Fruit fly (Drosophila melanogaster) whole organism, embryonic: Measurements from ENCODE around the gene Mf.

ENCODE experiments used
- Asciz ChIP-seq: fragments of 200-800 bp; sonication (Bioruptor generic); optimal IDR thresholded peaks from 2 replicates; lab custom pipeline; 2017; ENCODE audit warnings: missing biosample characterization, mild to moderate bottlenecking, missing genetic modification characterization, missing genetic modification reagents
- B-H2 ChIP-seq: fragments of 200-800 bp; sonication (Bioruptor generic); optimal IDR thresholded peaks from 2 replicates; lab custom pipeline; 2018; ENCODE audit warnings: missing biosample characterization, mild to moderate bottlenecking, missing genetic modification characterization
- Bteb2 ChIP-seq: fragments of 200-800 bp; sonication (Bioruptor generic); optimal IDR thresholded peaks from 2 replicates; lab custom pipeline; 2016; ENCODE audit warnings: missing biosample characterization, missing genetic modification characterization
- CG10321 ChIP-seq: fragments of 200-800 bp; sonication (Bioruptor generic); IDR thresholded peaks from 2 replicates; pipeline ENCODE4 v1.3.6; 2022; ENCODE audit warnings: missing biosample characterization, missing genetic modification characterization
- CG10565 ChIP-seq: fragments of 200-800 bp; sonication (Bioruptor generic); optimal IDR thresholded peaks from 3 replicates; lab custom pipeline; 2016; ENCODE audit warnings: missing biosample characterization, mild to moderate bottlenecking, missing genetic modification characterization
- CG11085 ChIP-seq: fragments of 200-800 bp; sonication (Bioruptor generic); IDR thresholded peaks from 2 replicates; pipeline ENCODE4 v1.3.6; 2022; ENCODE audit warnings: missing biosample characterization, missing genetic modification characterization
- CG16813 ChIP-seq: fragments of 200-800 bp; sonication (Bioruptor generic); IDR thresholded peaks from 3 replicates; pipeline ENCODE4 v1.3.6; 2022; ENCODE audit warnings: missing biosample characterization, missing genetic modification characterization; ENCODE audit not compliant: partially characterized antibody
- CG17385 ChIP-seq: fragments of 200-800 bp; sonication (Bioruptor generic); optimal IDR thresholded peaks from 3 replicates; lab custom pipeline; 2018; ENCODE audit warnings: missing biosample characterization, mild to moderate bottlenecking, missing genetic modification characterization
- CG17568 ChIP-seq: fragments of 200-800 bp; sonication (Bioruptor generic); optimal IDR thresholded peaks from 2 replicates; lab custom pipeline; 2018; ENCODE audit warnings: missing biosample characterization, mild to moderate bottlenecking, missing genetic modification characterization, moderate library complexity
- CG17612 ChIP-seq: fragments of 200-800 bp; sonication (Bioruptor generic); IDR thresholded peaks from 2 replicates; pipeline ENCODE4 v1.3.6; 2022; ENCODE audit warnings: missing biosample characterization, missing genetic modification characterization
- CG17829 ChIP-seq: fragments of 200-800 bp; optimal IDR thresholded peaks from 2 replicates; lab custom pipeline; 2019; ENCODE audit warnings: missing biosample characterization, mild to moderate bottlenecking, missing genetic modification characterization, moderate library complexity
- CG2875 ChIP-seq: fragments of 200-800 bp; sonication (Bioruptor generic); optimal IDR thresholded peaks from 2 replicates; lab custom pipeline; 2017; ENCODE audit warnings: missing biosample characterization, mild to moderate bottlenecking, missing genetic modification characterization, missing genetic modification reagents
- CG32772 ChIP-seq: fragments of 200-800 bp; sonication (Bioruptor generic); IDR thresholded peaks from 2 replicates; pipeline ENCODE4 v1.3.6; 2022; ENCODE audit warnings: missing biosample characterization, missing genetic modification characterization
- CG34376 ChIP-seq: fragments of 200-800 bp; sonication (Bioruptor generic); optimal IDR thresholded peaks from 2 replicates; lab custom pipeline; 2018; ENCODE audit warnings: missing biosample characterization, mild to moderate bottlenecking, missing genetic modification characterization
- CG4328 ChIP-seq: fragments of 200-800 bp; sonication (Bioruptor generic); optimal IDR thresholded peaks from 3 replicates; lab custom pipeline; 2017; ENCODE audit warnings: missing biosample characterization, missing genetic modification reagents, missing genetic modification characterization
- CG6175 ChIP-seq: fragments of 200-800 bp; sonication (Bioruptor generic); IDR thresholded peaks from 3 replicates; pipeline ENCODE4 v1.3.6; 2022; ENCODE audit warnings: missing biosample characterization, missing genetic modification characterization
- CG8089 ChIP-seq: fragments of 200-800 bp; sonication (Bioruptor generic); optimal IDR thresholded peaks from 3 replicates; lab custom pipeline; 2016; ENCODE audit warnings: missing biosample characterization, missing genetic modification characterization
- CG8944 ChIP-seq: fragments of 200-800 bp; sonication (Bioruptor generic); optimal IDR thresholded peaks from 3 replicates; lab custom pipeline; 2016; ENCODE audit warnings: missing biosample characterization, missing genetic modification characterization
- CG9817 ChIP-seq: fragments of 200-800 bp; sonication (Bioruptor generic); optimal IDR thresholded peaks from 2 replicates; lab custom pipeline; 2018; ENCODE audit warnings: missing biosample characterization, mild to moderate bottlenecking, missing genetic modification characterization, moderate library complexity
- D ChIP-seq, 2 experiments: fragments of 200-800 bp in 1 of 2; fragments of >200 bp in 1 of 2; sonication (Bioruptor generic) in 1 of 2; optimal IDR thresholded peaks; 2 replicates in 1 of 2; 3 replicates in 1 of 2; lab custom pipeline; 2017; ENCODE audit warnings: mild to moderate bottlenecking in 1 of 2, missing biosample characterization in 1 of 2, missing genetic modification characterization in 1 of 2, missing genetic modification reagents in 1 of 2
- Doc3 ChIP-seq: fragments of 200-800 bp; sonication (Bioruptor generic); IDR thresholded peaks from 3 replicates; pipeline ENCODE4 v1.3.6; 2022; ENCODE audit warnings: missing biosample characterization, missing genetic modification characterization; ENCODE audit not compliant: partially characterized antibody
- Drgx ChIP-seq: fragments of 200-800 bp; sonication (Bioruptor generic); IDR thresholded peaks from 2 replicates; pipeline ENCODE4 v1.3.6; 2022; ENCODE audit warnings: missing biosample characterization, missing genetic modification characterization
- Hr39 ChIP-seq: fragments of >200 bp; optimal IDR thresholded peaks from 2 replicates; lab custom pipeline; 2017
- Lim3 ChIP-seq: fragments of 200-800 bp; sonication (Bioruptor generic); IDR thresholded peaks from 2 replicates; pipeline ENCODE4 v1.3.6; 2022; ENCODE audit warnings: missing biosample characterization, missing genetic modification characterization
- MBD-R2 ChIP-seq: fragments of 200-800 bp; sonication (Bioruptor generic); IDR thresholded peaks from 2 replicates; pipeline ENCODE4 v1.3.6; 2022; ENCODE audit warnings: missing biosample characterization, missing genetic modification characterization
- MESR4 ChIP-seq: fragments of 200-800 bp; sonication (Bioruptor generic); optimal IDR thresholded peaks from 2 replicates; lab custom pipeline; 2018; ENCODE audit warnings: missing biosample characterization, mild to moderate bottlenecking, missing genetic modification characterization, moderate library complexity
- NC2β ChIP-seq: fragments of 200-800 bp; sonication (Bioruptor generic); optimal IDR thresholded peaks from 2 replicates; lab custom pipeline; 2016; ENCODE audit warnings: missing biosample characterization, missing genetic modification characterization
- Nf-YA ChIP-seq: fragments of 200-800 bp; sonication (Bioruptor generic); IDR thresholded peaks from 2 replicates; pipeline ENCODE4 v1.3.6; 2022; ENCODE audit warnings: missing biosample characterization, missing genetic modification characterization
- abd-A ChIP-seq: fragments of 200-800 bp; sonication (Bioruptor generic); optimal IDR thresholded peaks from 3 replicates; lab custom pipeline; 2019; ENCODE audit warnings: missing biosample characterization, mild to moderate bottlenecking, missing genetic modification characterization, moderate library complexity
- ac ChIP-seq: fragments of 200-800 bp; sonication (Bioruptor generic); optimal IDR thresholded peaks from 3 replicates; lab custom pipeline; 2017; ENCODE audit warnings: missing biosample characterization, mild to moderate bottlenecking, missing genetic modification characterization
- ase ChIP-seq: fragments of 200-800 bp; sonication (Bioruptor generic); IDR thresholded peaks from 3 replicates; pipeline ENCODE4 v1.3.6; 2022; ENCODE audit warnings: missing biosample characterization, missing genetic modification characterization
- bowl ChIP-seq: fragments of 200-800 bp; sonication (Bioruptor generic); IDR thresholded peaks from 2 replicates; pipeline ENCODE4 v1.3.6; 2022; ENCODE audit warnings: missing biosample characterization, missing genetic modification characterization
- br ChIP-seq: fragments of >200 bp; optimal IDR thresholded peaks from 2 replicates; lab custom pipeline; 2017
- cad ChIP-seq: fragments of >200 bp; optimal IDR thresholded peaks from 2 replicates; lab custom pipeline; 2017; ENCODE audit warnings: missing biosample characterization, missing genetic modification characterization
- croc ChIP-seq: fragments of 200-800 bp; sonication (Bioruptor generic); conservative IDR thresholded peaks from 3 replicates; pipeline ENCODE4 v1.3.6; 2022; ENCODE audit warnings: missing biosample characterization, missing genetic modification characterization
- dimm ChIP-seq: fragments of 200-800 bp; sonication (Bioruptor generic); IDR thresholded peaks from 2 replicates; pipeline ENCODE4 v1.3.6; 2022; ENCODE audit warnings: missing biosample characterization, missing genetic modification characterization
- emc ChIP-seq: fragments of 200-800 bp; sonication (Bioruptor generic); optimal IDR thresholded peaks from 2 replicates; lab custom pipeline; 2016; ENCODE audit warnings: missing biosample characterization, missing genetic modification characterization
- gem ChIP-seq: fragments of 200-800 bp; sonication (Bioruptor generic); optimal IDR thresholded peaks from 2 replicates; lab custom pipeline; 2019; ENCODE audit warnings: missing biosample characterization, mild to moderate bottlenecking, missing genetic modification characterization, moderate library complexity
- jumu ChIP-seq: fragments of 200-800 bp; sonication (Bioruptor generic); optimal IDR thresholded peaks from 3 replicates; lab custom pipeline; 2016; ENCODE audit warnings: missing biosample characterization, missing genetic modification characterization
- klu ChIP-seq: fragments of 200-800 bp; sonication (Bioruptor generic); IDR thresholded peaks from 2 replicates; pipeline ENCODE4 v1.3.6; 2022; ENCODE audit warnings: missing biosample characterization, missing genetic modification characterization
- lilli ChIP-seq: fragments of 200-800 bp; sonication (Bioruptor generic); optimal IDR thresholded peaks from 3 replicates; lab custom pipeline; 2016; ENCODE audit warnings: missing biosample characterization, missing genetic modification characterization
- pfk ChIP-seq: fragments of 200-800 bp; sonication (Bioruptor generic); optimal IDR thresholded peaks from 2 replicates; lab custom pipeline; 2018; ENCODE audit warnings: missing biosample characterization, mild to moderate bottlenecking, missing genetic modification characterization, moderate library complexity
- prd ChIP-seq, 3 experiments: fragments of >200 bp in 2 of 3; fragments of 200-800 bp in 1 of 3; sonication (Bioruptor generic) in 1 of 3; optimal IDR thresholded peaks in 2 of 3; IDR thresholded peaks in 1 of 3; 2 replicates in 2 of 3; 3 replicates in 1 of 3; pipeline versions ENCODE4 v1.3.6 to Lab custom; 2017 to 2022; ENCODE audit warnings: missing biosample characterization in 1 of 3, missing genetic modification characterization in 1 of 3
- pum ChIP-seq: fragments of 200-800 bp; sonication (Bioruptor generic); optimal IDR thresholded peaks from 2 replicates; lab custom pipeline; 2016; ENCODE audit warnings: missing biosample characterization, missing genetic modification characterization
- run ChIP-seq: fragments of 200-800 bp; sonication (Bioruptor generic); optimal IDR thresholded peaks from 3 replicates; lab custom pipeline; 2018; ENCODE audit warnings: missing biosample characterization, mild to moderate bottlenecking, missing genetic modification characterization
- sima ChIP-seq: fragments of 200-800 bp; sonication (Bioruptor generic); optimal IDR thresholded peaks from 2 replicates; lab custom pipeline; 2016; ENCODE audit warnings: missing biosample characterization, missing genetic modification characterization
- tin ChIP-seq: fragments of 200-800 bp; sonication (Bioruptor generic); optimal IDR thresholded peaks from 3 replicates; lab custom pipeline; 2016; ENCODE audit warnings: missing biosample characterization, missing genetic modification characterization
- unc-4 ChIP-seq: fragments of 200-800 bp; sonication (Bioruptor generic); IDR thresholded peaks from 2 replicates; pipeline ENCODE4 v1.3.6; 2022; ENCODE audit warnings: missing biosample characterization, missing genetic modification characterization; ENCODE audit not compliant: partially characterized antibody
- wek ChIP-seq: fragments of 200-800 bp; sonication (Bioruptor generic); optimal IDR thresholded peaks from 3 replicates; lab custom pipeline; 2018; ENCODE audit warnings: missing biosample characterization, mild to moderate bottlenecking, missing genetic modification characterization, moderate library complexity

Mf gene

DNA sequence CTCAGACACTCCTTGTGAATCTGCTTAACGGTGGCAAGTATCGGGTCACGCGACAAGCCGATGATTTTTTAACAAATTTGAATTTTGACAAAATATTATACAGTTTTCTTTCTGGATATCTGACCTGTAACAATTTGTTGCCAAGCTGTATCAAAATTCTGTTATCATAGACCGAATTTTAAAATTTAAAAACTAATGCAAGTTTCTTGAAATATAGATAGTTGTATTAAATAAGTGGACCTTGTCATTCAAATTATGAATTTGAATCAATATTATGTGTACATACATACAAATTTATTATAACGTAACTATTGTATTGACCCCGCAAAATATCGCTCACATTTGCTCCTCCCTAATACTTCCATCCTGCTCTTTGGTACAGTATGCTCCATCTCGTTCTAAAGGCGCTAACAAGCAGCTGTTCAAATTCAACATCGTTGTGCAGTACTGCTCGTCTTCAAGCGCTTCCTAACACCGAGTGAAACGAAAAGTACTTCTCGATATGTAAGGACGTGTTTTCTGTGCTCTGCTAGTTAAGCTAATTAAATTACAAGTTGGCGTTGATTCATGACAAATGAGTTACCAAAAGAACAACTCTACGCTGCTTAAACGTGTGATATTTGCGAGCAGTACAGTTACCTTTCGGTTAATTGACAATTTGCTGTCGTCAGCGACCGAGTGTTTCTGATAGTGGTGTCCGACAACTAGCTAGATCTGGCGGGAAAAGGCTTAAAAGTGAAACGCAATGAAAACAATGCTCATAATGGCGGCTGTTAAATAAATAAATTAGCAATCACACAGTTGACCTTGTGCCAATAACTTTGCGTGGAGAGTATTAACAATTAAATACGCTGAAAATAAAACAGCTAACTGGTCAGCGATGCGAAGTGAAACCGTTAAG lies 15.1 kb upstream of the Mf start, which contains the start of the genes Kpc1 and CG42542 (continued):
- peak; percentile 92 for TF ChIP-seq unc-4
- TF ChIP-seq CG9817: peak; percentile 47
- no peak for TF ChIP-seq Nf-YA (GFP tag; lab: Robert Waterston, UW)
- TF ChIP-seq CG2875 (GFP tag; lab: Kevin White, UChicago): no peak
- 0 out of 2 replicates have a peak, but pooled peaks have one; percentile 39 for TF ChIP-seq bowl (GFP tag; lab: Robert Waterston, UW)
- TF ChIP-seq tin (GFP tag; lab: Kevin White, UChicago): peak; percentile 76
- TF ChIP-seq lilli: peak; percentile 89
- TF ChIP-seq Asciz (GFP tag; lab: Kevin White, UChicago): no peak
- TF ChIP-seq CG17568: no peak
- no peak for TF ChIP-seq cad (GFP tag; lab: Kevin White, UChicago)
- TF ChIP-seq jumu: peak; percentile 77
- TF ChIP-seq CG32772 (GFP tag; lab: Robert Waterston, UW): peak; percentile 63
- TF ChIP-seq sima: no peak
- peak; percentile 59 for TF ChIP-seq CG8944 (GFP tag; lab: Kevin White, UChicago)
- TF ChIP-seq gem (tag; lab: Kevin White, UChicago): no peak
- no peak for TF ChIP-seq CG17612 (GFP tag; lab: Robert Waterston, UW)
- TF ChIP-seq Lim3 (GFP tag; lab: Robert Waterston, UW): no peak
- no peak for TF ChIP-seq D (optimal IDR thresholded peaks at IDR 0.05; lab: Kevin White, UChicago)
- TF ChIP-seq D (GFP tag; optimal IDR thresholded peaks at IDR 0.05; lab: Kevin White, UChicago): peak; percentile 11
- peak; percentile 92 for TF ChIP-seq Doc3 (GFP tag; lab: Robert Waterston, UW)
- peak; percentile 79 for TF ChIP-seq B-H2 (GFP tag; lab: Kevin White, UChicago)
- no peak for TF ChIP-seq dimm (GFP tag; lab: Robert Waterston, UW)
- TF ChIP-seq br (lab: Kevin White, UChicago): no peak
- no peak for TF ChIP-seq Drgx (GFP tag; lab: Robert Waterston, UW)
- peak; percentile 83 for TF ChIP-seq CG17829 (tag; lab: Kevin White, UChicago)
- TF ChIP-seq pum (GFP tag; lab: Kevin White, UChicago): peak; percentile 50
- no peak for TF ChIP-seq pfk (GFP tag; lab: Kevin White, UChicago)
- no peak for TF ChIP-seq wek
- peak; percentile 23 for TF ChIP-seq CG17385 (GFP tag; lab: Kevin White, UChicago)
- TF ChIP-seq ase: peak; percentile 66
- TF ChIP-seq NC2β (GFP tag; lab: Kevin White, UChicago): peak; percentile 41
- TF ChIP-seq Bteb2 (GFP tag; lab: Kevin White, UChicago): peak; percentile 71
- TF ChIP-seq croc (GFP tag; lab: Robert Waterston, UW): peak; percentile 33; the same call in 2 of the 3 replicates
- no peak for TF ChIP-seq klu (GFP tag; lab: Robert Waterston, UW)
- TF ChIP-seq emc (GFP tag; lab: Kevin White, UChicago): peak; percentile 27
- TF ChIP-seq ac (GFP tag; lab: Kevin White, UChicago): no peak
- TF ChIP-seq CG10565 (GFP tag; lab: Kevin White, UChicago): no peak
- peak; percentile 92 for TF ChIP-seq CG16813 (GFP tag; lab: Robert Waterston, UW)
- TF ChIP-seq CG34376 (GFP tag; lab: Kevin White, UChicago): peak; percentile 61
- no peak for TF ChIP-seq abd-A
- TF ChIP-seq CG11085 (GFP tag; lab: Robert Waterston, UW): no peak; the same call in 1 of the 2 replicates
- no peak for TF ChIP-seq Hr39
- TF ChIP-seq CG6175 (GFP tag; lab: Robert Waterston, UW): peak; percentile 63; the same call in 1 of the 3 replicates
- no peak for TF ChIP-seq prd (optimal IDR thresholded peaks at IDR 0.05; lab: Kevin White, UChicago)
- peak; percentile 75 for TF ChIP-seq prd (GFP tag; IDR thresholded peaks at IDR 0.05; lab: Robert Waterston, UW)
- peak; percentile 84 for TF ChIP-seq MESR4
- TF ChIP-seq CG10321 (GFP tag; lab: Robert Waterston, UW): peak; percentile 86
- no peak for TF ChIP-seq run (tag; lab: Kevin White, UChicago)
- peak; percentile 83 for TF ChIP-seq MBD-R2
- peak; percentile 56 for TF ChIP-seq CG8089 (GFP tag; lab: Kevin White, UChicago)
- peak; percentile 50 for TF ChIP-seq CG4328
